Worm (Caenorhabditis elegans) whole organism, L4 larva: Measurements from ENCODE around the gene ivns-1.

Source experiments
- F10B5.3 ChIP-seq: sonication (generic microtip); optimal IDR thresholded peaks from 2 replicates; lab custom pipeline; 2016; ENCODE audit warnings: mild to moderate bottlenecking, missing genetic modification characterization, missing compliant biosample characterization
- F26F4.8 ChIP-seq: fragments of 200-800 bp; sonication (Bioruptor generic); conservative IDR thresholded peaks from 2 replicates; pipeline ENCODE4 v1.3.6; 2022; ENCODE audit warnings: missing genetic modification characterization, missing compliant biosample characterization
- F37D6.2 ChIP-seq: sonication (generic microtip); optimal IDR thresholded peaks from 2 replicates; lab custom pipeline; 2016; ENCODE audit warnings: mild to moderate bottlenecking, missing genetic modification characterization, missing compliant biosample characterization
- F44E2.7 ChIP-seq: fragments of 200-800 bp; sonication (Bioruptor generic); IDR thresholded peaks from 2 replicates; pipeline ENCODE4 v2.1.2; 2022; ENCODE audit warnings: missing genetic modification characterization, missing compliant biosample characterization
- R02D3.7 ChIP-seq: fragments of 150-350 bp; sonication (generic microtip); optimal IDR thresholded peaks from 3 replicates; lab custom pipeline; 2014; ENCODE audit warnings: missing biosample characterization, missing genetic modification characterization
- T26A8.4 ChIP-seq: fragments of 200-800 bp; sonication (Bioruptor generic); IDR thresholded peaks from 2 replicates; pipeline ENCODE4 v1.3.6; 2022; ENCODE audit warnings: missing genetic modification characterization, missing compliant biosample characterization
- Y105C5A.15 ChIP-seq: fragments of 200-800 bp; sonication (Bioruptor generic); IDR thresholded peaks from 2 replicates; pipeline ENCODE4 v1.3.6; 2022; ENCODE audit warnings: missing genetic modification characterization, missing compliant biosample characterization
- Y48G9A.11 ChIP-seq: fragments of 200-800 bp; sonication (Bioruptor generic); IDR thresholded peaks from 2 replicates; pipeline ENCODE4 v1.3.6; 2022; ENCODE audit warnings: missing genetic modification reagents, missing genetic modification characterization, missing compliant biosample characterization
- ZK337.2 ChIP-seq: fragments of 200-800 bp; sonication (Bioruptor generic); IDR thresholded peaks from 2 replicates; pipeline ENCODE4 v1.3.6; 2022; ENCODE audit warnings: missing genetic modification reagents, missing genetic modification characterization, missing compliant biosample characterization
- ZK546.5 ChIP-seq, 2 experiments: sonication (generic microtip); optimal IDR thresholded peaks; 2 replicates each; lab custom pipeline; 2017; ENCODE audit warnings: missing biosample characterization in 2 of 2, missing genetic modification characterization in 2 of 2
- aly-2 ChIP-seq: sonication (generic microtip); optimal IDR thresholded peaks from 2 replicates; lab custom pipeline; 2018; ENCODE audit warnings: missing biosample characterization, missing genetic modification characterization
- ama-1 ChIP-seq: fragments of 150-350 bp; optimal IDR thresholded peaks from 2 replicates; lab custom pipeline; 2014; ENCODE audit warnings: inconsistent platforms, mixed read lengths
- ceh-28 ChIP-seq: fragments of 150-350 bp; optimal IDR thresholded peaks from 2 replicates; lab custom pipeline; 2014; ENCODE audit warnings: missing biosample characterization, missing genetic modification reagents, missing genetic modification characterization
- ceh-82 ChIP-seq: sonication (generic microtip); optimal IDR thresholded peaks from 2 replicates; lab custom pipeline; 2017; ENCODE audit warnings: missing biosample characterization, missing genetic modification characterization
- ctbp-1 ChIP-seq: fragments of 200-800 bp; sonication (Bioruptor generic); IDR thresholded peaks from 2 replicates; pipeline ENCODE4 v1.3.6; 2022; ENCODE audit warnings: missing genetic modification reagents, missing genetic modification characterization, missing compliant biosample characterization
- daf-12 ChIP-seq: fragments of 150-350 bp; optimal IDR thresholded peaks from 2 replicates; lab custom pipeline; 2014; ENCODE audit warnings: missing biosample characterization, missing genetic modification reagents, missing genetic modification characterization
- daf-8 ChIP-seq: fragments of 200-800 bp; sonication (Bioruptor generic); IDR thresholded peaks from 2 replicates; pipeline ENCODE4 v1.3.6; 2022; ENCODE audit warnings: missing genetic modification characterization, missing compliant biosample characterization
- dmd-8 ChIP-seq: fragments of 200-800 bp; sonication (Bioruptor generic); IDR thresholded peaks from 2 replicates; pipeline ENCODE4 v1.3.6; 2022; ENCODE audit warnings: missing genetic modification characterization, missing compliant biosample characterization
- duxl-1 ChIP-seq: sonication (generic microtip); optimal IDR thresholded peaks from 2 replicates; lab custom pipeline; 2016; ENCODE audit warnings: mild to moderate bottlenecking, missing genetic modification characterization, moderate library complexity, missing compliant biosample characterization; ENCODE audit not compliant: poor library complexity
- dve-1 ChIP-seq: sonication (generic microtip); optimal IDR thresholded peaks from 2 replicates; lab custom pipeline; 2017; ENCODE audit warnings: antibody characterized with exemption, mild to moderate bottlenecking, missing genetic modification characterization, missing compliant biosample characterization; ENCODE audit not compliant: insufficient read depth
- egl-27 ChIP-seq: sonication (generic microtip); optimal IDR thresholded peaks from 3 replicates; lab custom pipeline; 2017; ENCODE audit warnings: missing biosample characterization, missing genetic modification reagents, missing genetic modification characterization
- fos-1 ChIP-seq: fragments of 150-350 bp; optimal IDR thresholded peaks from 2 replicates; lab custom pipeline; 2014; ENCODE audit warnings: missing biosample characterization, missing genetic modification characterization
- gei-8 ChIP-seq: fragments of 200-800 bp; sonication (Bioruptor generic); optimal IDR thresholded peaks from 2 replicates; lab custom pipeline; 2018; ENCODE audit warnings: mild to moderate bottlenecking, missing genetic modification characterization, missing compliant biosample characterization
- jun-1 ChIP-seq: fragments of 150-350 bp; optimal IDR thresholded peaks from 2 replicates; lab custom pipeline; 2014; ENCODE audit warnings: missing biosample characterization, missing genetic modification reagents, missing genetic modification characterization
- lin-1 ChIP-seq: fragments of 200-800 bp; sonication (Bioruptor generic); IDR thresholded peaks from 2 replicates; pipeline ENCODE4 v1.3.6; 2022; ENCODE audit warnings: missing genetic modification reagents, missing genetic modification characterization, missing compliant biosample characterization
- lin-13 ChIP-seq: fragments of 150-350 bp; optimal IDR thresholded peaks from 2 replicates; lab custom pipeline; 2014; ENCODE audit warnings: missing biosample characterization, missing genetic modification reagents, missing genetic modification characterization
- lin-15B ChIP-seq: fragments of 150-350 bp; sonication (generic microtip); optimal IDR thresholded peaks from 3 replicates; lab custom pipeline; 2014; ENCODE audit warnings: missing biosample characterization, missing genetic modification characterization
- lin-29 ChIP-seq: fragments of 200-800 bp; sonication (Bioruptor generic); IDR thresholded peaks from 2 replicates; pipeline ENCODE4 v1.3.6; 2022; ENCODE audit warnings: missing genetic modification reagents, missing genetic modification characterization, missing compliant biosample characterization
- lin-38 ChIP-seq: fragments of 200-800 bp; sonication (Bioruptor generic); IDR thresholded peaks from 2 replicates; pipeline ENCODE4 v1.3.6; 2022; ENCODE audit warnings: missing genetic modification reagents, missing genetic modification characterization, missing compliant biosample characterization
- madf-5 ChIP-seq, 2 experiments: fragments of 200-800 bp; sonication (Bioruptor generic); IDR thresholded peaks; 2 replicates each; pipeline ENCODE4 v1.3.6; 2022; ENCODE audit warnings: missing compliant biosample characterization in 2 of 2, missing genetic modification characterization in 2 of 2
- madf-9 ChIP-seq: fragments of 200-800 bp; sonication (Bioruptor generic); conservative IDR thresholded peaks from 2 replicates; pipeline ENCODE4 v1.3.6; 2022; ENCODE audit warnings: missing genetic modification reagents, missing genetic modification characterization, missing compliant biosample characterization
- mdl-1 ChIP-seq, 2 experiments: fragments of 150-350 bp in 1 of 2; sonication (generic microtip) in 1 of 2; optimal IDR thresholded peaks; 2 replicates each; lab custom pipeline; 2014 to 2017; ENCODE audit warnings: missing biosample characterization in 2 of 2, missing genetic modification characterization in 2 of 2
- mdt-29 ChIP-seq: fragments of 200-800 bp; sonication (Bioruptor generic); IDR thresholded peaks from 2 replicates; pipeline ENCODE4 v1.3.6; 2022; ENCODE audit warnings: missing genetic modification reagents, missing genetic modification characterization, missing compliant biosample characterization
- nhr-10 ChIP-seq: fragments of 150-350 bp; optimal IDR thresholded peaks from 2 replicates; lab custom pipeline; 2014; ENCODE audit warnings: missing biosample characterization, missing genetic modification characterization
- nhr-111 ChIP-seq: fragments of 200-800 bp; sonication (Bioruptor generic); optimal IDR thresholded peaks from 2 replicates; lab custom pipeline; 2018; ENCODE audit warnings: mild to moderate bottlenecking, missing genetic modification characterization, missing compliant biosample characterization
- nhr-237 ChIP-seq: sonication (generic microtip); optimal IDR thresholded peaks from 2 replicates; lab custom pipeline; 2017; ENCODE audit warnings: missing biosample characterization, missing genetic modification characterization
- nhr-28 ChIP-seq: fragments of 150-350 bp; optimal IDR thresholded peaks from 2 replicates; lab custom pipeline; 2014; ENCODE audit warnings: missing biosample characterization, missing genetic modification characterization
- nhr-41 ChIP-seq: fragments of 200-800 bp; sonication (Bioruptor generic); IDR thresholded peaks from 2 replicates; pipeline ENCODE4 v1.3.6; 2022; ENCODE audit warnings: missing genetic modification reagents, missing genetic modification characterization, missing compliant biosample characterization
- nhr-42 ChIP-seq: fragments of 200-800 bp; sonication (Bioruptor generic); IDR thresholded peaks from 2 replicates; pipeline ENCODE4 v1.3.6; 2022; ENCODE audit warnings: missing genetic modification characterization, missing compliant biosample characterization
- nhr-76 ChIP-seq: fragments of 150-350 bp; optimal IDR thresholded peaks from 2 replicates; lab custom pipeline; 2014; ENCODE audit warnings: missing biosample characterization, missing genetic modification characterization
- nhr-77 ChIP-seq: fragments of 150-350 bp; optimal IDR thresholded peaks from 2 replicates; lab custom pipeline; 2014; ENCODE audit warnings: missing biosample characterization, missing genetic modification characterization
- pha-4 ChIP-seq, 2 experiments: fragments of 150-350 bp in 1 of 2; fragments of 200-800 bp in 1 of 2; sonication (Bioruptor generic) in 1 of 2; IDR thresholded peaks in 1 of 2; optimal IDR thresholded peaks in 1 of 2; 2 replicates each; pipeline versions ENCODE4 v1.3.6 to Lab custom; 2014 to 2022; ENCODE audit warnings: missing genetic modification characterization in 2 of 2, missing genetic modification reagents in 2 of 2, missing biosample characterization in 1 of 2, missing compliant biosample characterization in 1 of 2
- php-3 ChIP-seq: fragments of 200-800 bp; sonication (Bioruptor generic); IDR thresholded peaks from 2 replicates; pipeline ENCODE4 v1.3.6; 2022; ENCODE audit warnings: missing genetic modification reagents, missing genetic modification characterization, missing compliant biosample characterization
- saeg-2 ChIP-seq: fragments of 200-800 bp; sonication (Bioruptor generic); IDR thresholded peaks from 2 replicates; pipeline ENCODE4 v1.3.6; 2022; ENCODE audit warnings: missing genetic modification reagents, missing genetic modification characterization, missing compliant biosample characterization
- snpc-4 ChIP-seq: fragments of 150-350 bp; optimal IDR thresholded peaks from 2 replicates; lab custom pipeline; 2014; ENCODE audit warnings: missing biosample characterization, missing genetic modification characterization
- spr-1 ChIP-seq: sonication (generic microtip); optimal IDR thresholded peaks from 2 replicates; lab custom pipeline; 2016; ENCODE audit warnings: mild to moderate bottlenecking, missing genetic modification characterization, missing compliant biosample characterization
- unc-130 ChIP-seq: sonication (generic microtip); optimal IDR thresholded peaks from 2 replicates; lab custom pipeline; 2016; ENCODE audit warnings: missing genetic modification reagents, missing genetic modification characterization, missing compliant biosample characterization
- unc-39 ChIP-seq: sonication (generic microtip); optimal IDR thresholded peaks from 2 replicates; lab custom pipeline; 2017; ENCODE audit warnings: missing biosample characterization, missing genetic modification characterization
- unc-62 ChIP-seq, 3 experiments: fragments of 150-350 bp in 1 of 3; sonication (generic microtip); optimal IDR thresholded peaks in 2 of 3; peaks in 1 of 3; 1 replicate in 1 of 3; 2 replicates in 2 of 3; lab custom pipeline; 2014 to 2017; ENCODE audit warnings: missing biosample characterization in 3 of 3, missing genetic modification characterization in 3 of 3, missing genetic modification reagents in 3 of 3, missing genotype in 1 of 3
- zfp-2 ChIP-seq: sonication (generic microtip); optimal IDR thresholded peaks from 2 replicates; lab custom pipeline; 2016; ENCODE audit warnings: mild to moderate bottlenecking, missing genetic modification characterization, missing compliant biosample characterization
- ztf-11 ChIP-seq: fragments of 150-350 bp; optimal IDR thresholded peaks from 2 replicates; lab custom pipeline; 2014; ENCODE audit warnings: missing biosample characterization, missing genetic modification characterization
- ztf-7 ChIP-seq: fragments of 150-350 bp; optimal IDR thresholded peaks from 2 replicates; lab custom pipeline; 2014; ENCODE audit warnings: missing biosample characterization, missing genetic modification characterization

ivns-1 gene

DNA sequence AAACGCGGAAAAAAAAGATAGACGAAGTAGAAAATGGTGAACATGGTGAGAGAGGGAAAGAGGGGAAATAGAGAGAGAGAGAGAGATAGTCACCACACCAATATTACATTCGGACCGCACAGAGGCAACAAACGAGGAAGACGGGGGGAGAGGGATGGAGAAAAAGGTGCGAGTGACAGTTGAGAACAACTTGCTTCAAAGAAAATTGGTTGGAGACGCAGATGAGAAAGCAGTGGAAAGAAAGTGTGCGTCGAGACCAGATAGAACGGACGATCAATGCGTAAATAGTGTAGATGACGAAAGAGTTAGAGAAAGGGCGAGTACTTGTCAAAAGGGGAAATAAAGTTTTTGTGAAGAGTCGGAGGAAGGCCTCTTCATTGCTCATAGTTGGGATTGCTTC is 36.2 kb upstream of the ivns-1 start (continued):
- TF ChIP-seq mdl-1 (tag; optimal IDR thresholded peaks at IDR 0.05; lab: Kevin White, UChicago) (peak; percentile 29 to 79), pha-4 (GFP tag; IDR thresholded peaks at IDR 0.05; lab: Robert Waterston, UW) (0 out of 2 replicates have a peak, but pooled peaks have one; percentile 14), pha-4 (tag; optimal IDR thresholded peaks at IDR 0.05; lab: Kevin White, UChicago) (peak; percentile 58), F44E2.7 (GFP tag; lab: Robert Waterston, UW) (no peak), duxl-1 (tag; lab: Kevin White, UChicago) (peak; percentile 38), madf-9 (peak; percentile 42; the same call in 1 of the 2 replicates), nhr-42 (no peak), F10B5.3 (tag; lab: Kevin White, UChicago) (no peak), aly-2 (tag; lab: Kevin White, UChicago) (no peak), unc-39 (tag; lab: Kevin White, UChicago) (no peak), F26F4.8 (GFP tag; lab: Robert Waterston, UW) (no peak), dmd-8 (GFP tag; lab: Robert Waterston, UW) (no peak), php-3 (GFP tag; lab: Robert Waterston, UW) (no peak), ZK546.5 (tag; optimal IDR thresholded peaks at IDR 0.05; lab: Kevin White, UChicago) (no peak), nhr-41 (GFP tag; lab: Robert Waterston, UW) (no peak), egl-27 (peak; percentile 44), ctbp-1 (GFP tag; lab: Robert Waterston, UW) (peak; percentile 84), ama-1 (no peak), T26A8.4 (GFP tag; lab: Robert Waterston, UW) (no peak), zfp-2 (no peak), ZK337.2 (GFP tag; lab: Robert Waterston, UW) (no peak), nhr-10 (tag; lab: Kevin White, UChicago) (peak; percentile 65), daf-8 (no peak), nhr-76 (tag; lab: Kevin White, UChicago) (no peak), Y48G9A.11 (GFP tag; lab: Robert Waterston, UW) (no peak), ceh-28 (tag; lab: Kevin White, UChicago) (peak; percentile 40), unc-130 (no peak), jun-1 (tag; lab: Kevin White, UChicago) (peak; percentile 42), lin-29 (GFP tag; lab: Robert Waterston, UW) (no peak), snpc-4 (no peak), nhr-28 (tag; lab: Kevin White, UChicago) (peak; percentile 90), F37D6.2 (tag; lab: Kevin White, UChicago) (peak; percentile 46), lin-13 (GFP tag; lab: Kevin White, UChicago) (no peak), ceh-82 (tag; lab: Kevin White, UChicago) (no peak), dve-1 (tag; lab: Kevin White, UChicago) (peak; percentile 75), R02D3.7 (peak; percentile 13), nhr-111 (no peak), lin-1 (GFP tag; lab: Robert Waterston, UW) (no peak), lin-38 (GFP tag; lab: Robert Waterston, UW) (peak; percentile 20; the same call in 1 of the 2 replicates), saeg-2 (GFP tag; lab: Robert Waterston, UW) (no peak), daf-12 (tag; lab: Kevin White, UChicago) (no peak), fos-1 (no peak), ztf-7 (no peak), Y105C5A.15 (GFP tag; lab: Robert Waterston, UW) (no peak), unc-62 (GFP tag; optimal IDR thresholded peaks at IDR 0.05 in 1 of 2; lab: Kevin White, UChicago) (peak in 1 of 2 experiments; percentile 99), unc-62 (tag; optimal IDR thresholded peaks at IDR 0.05; lab: Kevin White, UChicago) (no peak), spr-1 (tag; lab: Kevin White, UChicago) (peak; percentile 30), madf-5 (GFP tag; IDR thresholded peaks at IDR 0.05; lab: Robert Waterston, UW) (no peak), ztf-11 (tag; lab: Kevin White, UChicago) (no peak), gei-8 (GFP tag; lab: Kevin White, UChicago) (no peak), nhr-77 (tag; lab: Kevin White, UChicago) (peak; percentile 15), mdt-29 (GFP tag; lab: Robert Waterston, UW) (no peak), lin-15B (tag; lab: Kevin White, UChicago) (no peak), nhr-237 (tag; lab: Kevin White, UChicago) (no peak)
